Fruit fly (Drosophila melanogaster): ENCODE results near the gene CG17162.

CG17162 gene

DNA sequence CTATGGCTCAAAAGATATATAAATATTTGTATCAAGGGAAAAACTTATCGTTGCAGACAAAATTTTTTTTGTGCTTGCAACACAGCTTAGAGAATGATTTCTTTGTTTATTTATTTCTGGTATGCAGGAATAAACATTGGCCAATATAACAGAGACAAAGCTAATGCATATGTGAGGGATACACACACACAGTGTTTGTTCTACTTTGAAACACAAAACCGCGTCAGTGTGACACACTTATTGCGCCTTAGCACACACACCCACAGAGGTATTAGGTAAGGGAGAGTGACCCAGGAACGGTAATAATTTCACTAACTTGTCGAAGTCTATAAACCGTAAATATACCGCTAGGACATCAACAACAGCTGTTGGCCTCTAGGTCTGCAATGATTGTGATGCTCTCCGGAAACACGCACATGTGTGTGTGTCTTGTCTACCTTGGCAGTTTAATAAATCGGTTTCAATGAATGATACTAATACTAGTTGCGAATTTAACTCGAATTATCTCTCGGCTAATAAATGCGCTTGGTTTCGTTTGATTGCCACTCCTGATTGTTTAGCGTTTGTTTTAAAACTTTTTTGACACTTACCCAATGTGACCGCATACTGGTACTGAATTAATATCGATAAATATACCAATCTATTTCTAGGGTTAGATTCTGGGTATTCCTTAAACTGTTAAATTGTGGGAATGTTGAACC lies at the start of gene CG17162 (continued):
- TF ChIP-seq grau (tag; optimal IDR thresholded peaks at IDR 0.05) (no peak), amos (GFP tag; IDR thresholded peaks at IDR 0.05; ENCODE audit: partially characterized antibody) (0 out of 2 replicates have a peak, but pooled peaks have one; percentile 14), Bgb (GFP tag; IDR thresholded peaks at IDR 0.05; ENCODE audit: partially characterized antibody) (no peak), MESR4 (GFP tag; optimal IDR thresholded peaks at IDR 0.05) (peak; percentile 67), crp (GFP tag; optimal IDR thresholded peaks at IDR 0.05) (peak in 1 of 2 experiments; percentile 37), Myb (GFP tag; optimal IDR thresholded peaks at IDR 0.05) (peak; percentile 5), cato (GFP tag; optimal IDR thresholded peaks at IDR 0.05; ENCODE audit: borderline replicate concordance) (no peak), grn (GFP tag; optimal IDR thresholded peaks at IDR 0.05) (no peak), H2.0 (GFP tag; IDR thresholded peaks at IDR 0.05) (no peak), CG1603 (tag; optimal IDR thresholded peaks at IDR 0.05) (peak; percentile 24), CG1529 (GFP tag; optimal IDR thresholded peaks at IDR 0.05) (no peak), ftz-f1 (GFP tag; optimal IDR thresholded peaks at IDR 0.05) (no peak), NK7.1 (GFP tag; optimal IDR thresholded peaks at IDR 0.05) (no peak), Lhr (GFP tag; optimal IDR thresholded peaks at IDR 0.05) (no peak), row (GFP tag; IDR thresholded peaks at IDR 0.05) (peak; percentile 41), Sry-δ (GFP tag; optimal IDR thresholded peaks at IDR 0.05) (peak; percentile 31), HLHmδ (GFP tag; optimal IDR thresholded peaks at IDR 0.05) (no peak), stwl (tag; optimal IDR thresholded peaks at IDR 0.05) (peak; percentile 10), otp (GFP tag; IDR thresholded peaks at IDR 0.05) (no peak), caup (GFP tag; optimal IDR thresholded peaks at IDR 0.05; ENCODE audit: severe bottlenecking) (no peak), onecut (GFP tag; IDR thresholded peaks at IDR 0.05) (no peak), CG13424 (tag; optimal IDR thresholded peaks at IDR 0.05) (no peak), BEAF-32 (GFP tag; optimal IDR thresholded peaks at IDR 0.05) (peak; percentile 23), CG15073 (GFP tag; optimal IDR thresholded peaks at IDR 0.05) (no peak), CG12299 (tag; optimal IDR thresholded peaks at IDR 0.05) (no peak), CG1792 (GFP tag; optimal IDR thresholded peaks at IDR 0.05) (no peak), Poxn (GFP tag; IDR thresholded peaks at IDR 0.05) (no peak), CG7357 (GFP tag; IDR thresholded peaks at IDR 0.05) (no peak), Pdp1 (GFP tag; optimal IDR thresholded peaks at IDR 0.05) (peak in 1 of 2 experiments; percentile 45), Eip74EF (GFP tag; optimal IDR thresholded peaks at IDR 0.05) (no peak), Tbp (GFP tag; optimal IDR thresholded peaks at IDR 0.05) (no peak), dysf (GFP tag; IDR thresholded peaks at IDR 0.05) (no peak), chif (GFP tag; optimal IDR thresholded peaks at IDR 0.05) (no peak), sd (tag; optimal IDR thresholded peaks at IDR 0.05) (peak; percentile 37), CG2875 (GFP tag; optimal IDR thresholded peaks at IDR 0.05) (no peak), Dp (GFP tag; optimal IDR thresholded peaks at IDR 0.05) (no peak), danr (GFP tag; IDR thresholded peaks at IDR 0.05) (no peak), Deaf1 (tag; optimal IDR thresholded peaks at IDR 0.05) (no peak), wek (GFP tag; optimal IDR thresholded peaks at IDR 0.05) (peak; percentile 29), luna (GFP tag; optimal IDR thresholded peaks at IDR 0.05) (no peak), dpn (GFP tag; optimal IDR thresholded peaks at IDR 0.05) (no peak), fd64A (GFP tag; optimal IDR thresholded peaks at IDR 0.05) (no peak), Hr78 (GFP tag; optimal IDR thresholded peaks at IDR 0.05) (no peak), CG16815 (GFP tag; optimal IDR thresholded peaks at IDR 0.05) (no peak), nerfin-2 (GFP tag; IDR thresholded peaks at IDR 0.05; ENCODE audit: partially characterized antibody) (no peak), mld (GFP tag; IDR thresholded peaks at IDR 0.05; ENCODE audit: partially characterized antibody) (no peak), ATbp (GFP tag; optimal IDR thresholded peaks at IDR 0.05) (peak; percentile 18), dimm (GFP tag; IDR thresholded peaks at IDR 0.05) (no peak)
